Worm (Caenorhabditis elegans) whole organism, late embryonic: ENCODE results near the gene C05B5.4.

Experiments
- C08G9.2 ChIP-seq: sonication (generic microtip); optimal IDR thresholded peaks from 2 replicates; lab custom pipeline; 2016; ENCODE audit warnings: mild to moderate bottlenecking, missing genetic modification characterization, moderate library complexity, missing compliant biosample characterization
- ceh-30 ChIP-seq: fragments of 150-350 bp; optimal IDR thresholded peaks from 2 replicates; lab custom pipeline; 2014; ENCODE audit warnings: missing biosample characterization, missing genetic modification characterization
- ceh-31 ChIP-seq: sonication (generic microtip); optimal IDR thresholded peaks from 2 replicates; lab custom pipeline; 2016; ENCODE audit warnings: missing genetic modification characterization, missing compliant biosample characterization
- dmd-4 ChIP-seq: sonication (generic microtip); optimal IDR thresholded peaks from 2 replicates; lab custom pipeline; 2016; ENCODE audit warnings: borderline replicate concordance, missing genetic modification characterization, missing compliant biosample characterization
- dve-1 ChIP-seq: sonication (generic microtip); optimal IDR thresholded peaks from 2 replicates; lab custom pipeline; 2017; ENCODE audit warnings: antibody characterized with exemption, mild to moderate bottlenecking, missing genetic modification characterization, missing compliant biosample characterization
- fkh-6 ChIP-seq: sonication (generic microtip); optimal IDR thresholded peaks from 2 replicates; lab custom pipeline; 2016; ENCODE audit warnings: missing genetic modification characterization, missing compliant biosample characterization
- gmeb-2 ChIP-seq: sonication (generic microtip); optimal IDR thresholded peaks from 2 replicates; lab custom pipeline; 2016; ENCODE audit warnings: missing genetic modification characterization, inconsistent platforms, missing compliant biosample characterization
- pat-9 ChIP-seq: fragments of 200-800 bp; sonication (Bioruptor generic); optimal IDR thresholded peaks from 2 replicates; lab custom pipeline; 2018; ENCODE audit warnings: mild to moderate bottlenecking, missing genetic modification characterization, moderate library complexity, missing compliant biosample characterization
- pha-4 ChIP-seq: fragments of 150-350 bp; optimal IDR thresholded peaks from 2 replicates; lab custom pipeline; 2018; ENCODE audit warnings: missing biosample characterization, missing genetic modification reagents, missing genetic modification characterization
- pros-1 ChIP-seq: fragments of 150-350 bp; optimal IDR thresholded peaks from 2 replicates; lab custom pipeline; 2014; ENCODE audit warnings: missing biosample characterization, missing genetic modification reagents, missing genetic modification characterization
- unc-3 ChIP-seq, 2 experiments: fragments of 200-800 bp in 1 of 2; sonication (Bioruptor generic) in 1 of 2; sonication (generic microtip) in 1 of 2; conservative IDR thresholded peaks in 1 of 2; optimal IDR thresholded peaks in 1 of 2; 2 replicates each; pipeline versions ENCODE4 v1.3.6 to Lab custom; 2016 to 2022; ENCODE audit warnings: missing compliant biosample characterization in 2 of 2, missing genetic modification characterization in 2 of 2, missing genetic modification reagents in 1 of 2
- unc-42 ChIP-seq: sonication (generic microtip); optimal IDR thresholded peaks from 2 replicates; lab custom pipeline; 2016; ENCODE audit warnings: missing genotype, missing genetic modification characterization, missing compliant biosample characterization
- unc-55 ChIP-seq: sonication (generic microtip); optimal IDR thresholded peaks from 2 replicates; lab custom pipeline; 2017; ENCODE audit warnings: missing biosample characterization, missing genetic modification reagents, missing genetic modification characterization

C05B5.4 gene

DNA sequence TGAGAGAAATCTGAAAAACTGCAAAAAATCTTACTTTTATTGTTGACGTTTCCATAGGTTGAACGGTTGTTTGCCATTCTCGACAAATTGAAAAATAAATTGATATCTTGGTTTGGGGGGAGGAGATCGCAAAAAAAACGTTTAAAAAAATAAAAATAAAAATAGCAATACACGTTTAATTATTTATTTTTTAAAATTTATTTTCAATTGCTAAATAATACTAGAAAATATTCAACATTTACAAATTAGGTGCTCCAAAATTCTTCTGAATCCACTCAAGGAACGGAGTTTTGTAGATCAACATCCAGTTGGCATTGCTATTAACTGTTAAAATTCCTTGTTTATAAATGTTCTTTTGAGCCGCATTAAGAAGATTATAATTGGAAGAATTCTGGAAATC is 46.3 kb downstream of the C05B5.4 start, which contains the start of gene T16G12.7:
Gene T16G12.7, minus strand, starts transcription at position 101 of the 400 bp plus-strand sequence.
- TF ChIP-seq ceh-31 (tag; lab: Kevin White, UChicago) (no peak), gmeb-2 (tag; lab: Kevin White, UChicago) (no peak), dve-1 (tag; lab: Kevin White, UChicago) (no peak), pat-9 (tag; lab: Kevin White, UChicago) (no peak), pha-4 (tag; lab: Kevin White, UChicago) (no peak), fkh-6 (no peak), pros-1 (tag; lab: Kevin White, UChicago) (no peak), unc-42 (no peak), C08G9.2 (tag; lab: Kevin White, UChicago) (no peak), dmd-4 (tag; lab: Kevin White, UChicago) (no peak), unc-55 (no peak), unc-3 (GFP tag; conservative IDR thresholded peaks at IDR 0.05; lab: Robert Waterston, UW) (no peak), unc-3 (tag; optimal IDR thresholded peaks at IDR 0.05; lab: Kevin White, UChicago) (no peak), ceh-30 (tag; lab: Kevin White, UChicago) (no peak)
